Fruit fly (Drosophila melanogaster) whole organism, wandering third instar larva: ENCODE results near the gene CG12426.

Source experiments
- Abd-B ChIP-seq: fragments of >200 bp; optimal IDR thresholded peaks from 2 replicates; lab custom pipeline; 2017; ENCODE audit warnings: missing biosample characterization, missing genetic modification characterization
- CG32264 ChIP-seq: fragments of 200-800 bp; sonication (Bioruptor generic); optimal IDR thresholded peaks from 2 replicates; lab custom pipeline; 2016; ENCODE audit warnings: missing biosample characterization, missing genetic modification characterization
- CG9705 ChIP-seq: fragments of 200-800 bp; sonication (Bioruptor generic); optimal IDR thresholded peaks from 2 replicates; lab custom pipeline; 2018; ENCODE audit warnings: missing biosample characterization, mild to moderate bottlenecking, missing genetic modification characterization
- CrebA ChIP-seq: fragments of 200-800 bp; sonication (Bioruptor generic); optimal IDR thresholded peaks from 2 replicates; lab custom pipeline; 2016; ENCODE audit warnings: missing biosample characterization, mild to moderate bottlenecking, missing genetic modification characterization, borderline replicate concordance
- Dfd ChIP-seq: fragments of >200 bp; optimal IDR thresholded peaks from 2 replicates; lab custom pipeline; 2017; ENCODE audit warnings: missing biosample characterization, missing genetic modification characterization
- Dif ChIP-seq: fragments of 200-275, 200-300 bp; sonication (Bioruptor generic); optimal IDR thresholded peaks from 2 replicates; lab custom pipeline; 2018; ENCODE audit warnings: missing biosample characterization, missing genetic modification characterization; ENCODE audit not compliant: partially characterized antibody
- GATAd ChIP-seq: sonication (Bioruptor generic); optimal IDR thresholded peaks from 2 replicates; lab custom pipeline; 2016; ENCODE audit warnings: missing biosample characterization, missing genetic modification characterization
- HLH106 ChIP-seq: fragments of 200-800 bp; optimal IDR thresholded peaks from 3 replicates; lab custom pipeline; 2019; ENCODE audit warnings: missing biosample characterization, mild to moderate bottlenecking, missing genetic modification characterization, moderate library complexity
- Hnf4 ChIP-seq: fragments of 200-800 bp; sonication (Bioruptor generic); optimal IDR thresholded peaks from 2 replicates; lab custom pipeline; 2016; ENCODE audit warnings: missing biosample characterization, mild to moderate bottlenecking, missing genetic modification characterization
- Hr78 ChIP-seq: fragments of >200 bp; optimal IDR thresholded peaks from 2 replicates; lab custom pipeline; 2017; ENCODE audit warnings: missing biosample characterization, missing genetic modification characterization
- Hr83 ChIP-seq: fragments of 200-300 bp; sonication (Bioruptor generic); optimal IDR thresholded peaks from 2 replicates; lab custom pipeline; 2016; ENCODE audit warnings: missing biosample characterization, mild to moderate bottlenecking, missing genetic modification characterization, moderate library complexity; ENCODE audit not compliant: poor library complexity, severe bottlenecking
- Jra ChIP-seq: sonication (Bioruptor generic); optimal IDR thresholded peaks from 2 replicates; lab custom pipeline; 2016; ENCODE audit warnings: missing biosample characterization, missing genetic modification characterization
- Mio ChIP-seq: sonication (Bioruptor generic); optimal IDR thresholded peaks from 2 replicates; lab custom pipeline; 2016; ENCODE audit warnings: missing biosample characterization, missing genetic modification characterization
- Myc ChIP-seq: fragments of >200 bp; optimal IDR thresholded peaks from 2 replicates; lab custom pipeline; 2017
- N ChIP-seq: fragments of >200 bp; optimal IDR thresholded peaks from 2 replicates; lab custom pipeline; 2018; ENCODE audit warnings: missing biosample characterization, missing external identifiers, missing genetic modification characterization
- OdsH ChIP-seq: fragments of 200-800 bp; sonication (Bioruptor generic); optimal IDR thresholded peaks from 2 replicates; lab custom pipeline; 2016; ENCODE audit warnings: missing biosample characterization, mild to moderate bottlenecking, missing genetic modification characterization
- Rel ChIP-seq, 2 experiments: fragments of 200-800 bp; sonication (Bioruptor generic) in 1 of 2; optimal IDR thresholded peaks; 2 replicates in 1 of 2; 3 replicates in 1 of 2; lab custom pipeline; 2016 to 2019; ENCODE audit warnings: mild to moderate bottlenecking in 2 of 2, missing biosample characterization in 2 of 2, missing genetic modification characterization in 2 of 2, moderate library complexity in 1 of 2
- Sp1 ChIP-seq: fragments of 200-800 bp; sonication (Bioruptor generic); optimal IDR thresholded peaks from 3 replicates; lab custom pipeline; 2019; ENCODE audit warnings: missing biosample characterization, mild to moderate bottlenecking, missing genetic modification characterization, moderate library complexity
- Vsx2 ChIP-seq: fragments of 200-300, 225-300 bp; sonication (Bioruptor generic); optimal IDR thresholded peaks from 2 replicates; lab custom pipeline; 2018; ENCODE audit warnings: missing biosample characterization, missing genetic modification characterization; ENCODE audit not compliant: partially characterized antibody
- br ChIP-seq: fragments of 200-800 bp; sonication (Bioruptor generic); optimal IDR thresholded peaks from 2 replicates; lab custom pipeline; 2016; ENCODE audit warnings: missing biosample characterization, missing genetic modification characterization
- brk ChIP-seq: fragments of 200-800 bp; sonication (Bioruptor generic); optimal IDR thresholded peaks from 2 replicates; lab custom pipeline; 2016; ENCODE audit warnings: missing biosample characterization, mild to moderate bottlenecking, missing genetic modification characterization
- dl ChIP-seq, 2 experiments: fragments of 175-275, 200-275 bp in 1 of 2; fragments of 200-275 bp in 1 of 2; sonication (Bioruptor generic); optimal IDR thresholded peaks; lab custom pipeline; 2018; ENCODE audit warnings: mild to moderate bottlenecking in 2 of 2, missing biosample characterization in 2 of 2, missing genetic modification characterization in 2 of 2, moderate library complexity in 2 of 2; ENCODE audit not compliant: partially characterized antibody in 2 of 2, insufficient read depth in 1 of 2
- dmrt93B ChIP-seq: fragments of 200-800 bp; sonication (Bioruptor generic); optimal IDR thresholded peaks from 2 replicates; lab custom pipeline; 2018; ENCODE audit warnings: missing biosample characterization, mild to moderate bottlenecking, missing genetic modification characterization
- dsf ChIP-seq: sonication (Bioruptor generic); optimal IDR thresholded peaks from 2 replicates; lab custom pipeline; 2016; ENCODE audit warnings: missing biosample characterization, missing genetic modification characterization, borderline replicate concordance
- ey ChIP-seq: fragments of 200-800 bp; sonication (Bioruptor generic); optimal IDR thresholded peaks from 2 replicates; lab custom pipeline; 2016; ENCODE audit warnings: missing biosample characterization, missing genetic modification characterization
- foxo ChIP-seq, 2 experiments: fragments of 200-800 bp; sonication (Bioruptor generic); optimal IDR thresholded peaks; 2 replicates in 1 of 2; 3 replicates in 1 of 2; lab custom pipeline; 2016 to 2017; ENCODE audit warnings: missing biosample characterization in 2 of 2, missing genetic modification characterization in 2 of 2
- fru ChIP-seq: fragments of 200-800 bp; sonication (Bioruptor generic); optimal IDR thresholded peaks from 3 replicates; lab custom pipeline; 2016; ENCODE audit warnings: missing biosample characterization, mild to moderate bottlenecking, missing genetic modification characterization
- h ChIP-seq: fragments of 200-800 bp; sonication (Bioruptor generic); optimal IDR thresholded peaks from 3 replicates; lab custom pipeline; 2016; ENCODE audit warnings: missing biosample characterization, mild to moderate bottlenecking, missing genetic modification characterization
- jim ChIP-seq: fragments of 175-275, 200-325 bp; sonication (Bioruptor generic); optimal IDR thresholded peaks from 2 replicates; lab custom pipeline; 2016; ENCODE audit warnings: missing biosample characterization, mild to moderate bottlenecking, missing genetic modification characterization
- lola ChIP-seq: fragments of >200 bp; optimal IDR thresholded peaks from 2 replicates; lab custom pipeline; 2017; ENCODE audit warnings: missing biosample characterization, missing genetic modification characterization
- pan ChIP-seq: fragments of >200 bp; optimal IDR thresholded peaks from 2 replicates; lab custom pipeline; 2017
- psq ChIP-seq: fragments of 200-800 bp; sonication (Bioruptor generic); optimal IDR thresholded peaks from 3 replicates; lab custom pipeline; 2017; ENCODE audit warnings: missing biosample characterization, mild to moderate bottlenecking, missing genetic modification characterization, moderate library complexity
- rgr ChIP-seq: fragments of 200-800 bp; sonication (Bioruptor generic); optimal IDR thresholded peaks from 3 replicates; lab custom pipeline; 2016; ENCODE audit warnings: missing biosample characterization, mild to moderate bottlenecking, missing genetic modification characterization
- sage ChIP-seq: fragments of 200-800 bp; sonication (Bioruptor generic); optimal IDR thresholded peaks from 2 replicates; lab custom pipeline; 2016; ENCODE audit warnings: missing biosample characterization, mild to moderate bottlenecking, missing genetic modification characterization
- sv ChIP-seq: fragments of 200-800 bp; sonication (Bioruptor generic); optimal IDR thresholded peaks from 3 replicates; lab custom pipeline; 2016; ENCODE audit warnings: missing biosample characterization, missing genetic modification characterization
- tai ChIP-seq: sonication (Bioruptor generic); optimal IDR thresholded peaks from 2 replicates; lab custom pipeline; 2016; ENCODE audit warnings: missing biosample characterization, missing genetic modification characterization
- usp ChIP-seq: fragments of >200 bp; optimal IDR thresholded peaks from 2 replicates; lab custom pipeline; 2017; ENCODE audit warnings: missing biosample characterization, missing genetic modification characterization
- woc ChIP-seq: sonication (Bioruptor generic); optimal IDR thresholded peaks from 2 replicates; lab custom pipeline; 2016; ENCODE audit warnings: missing biosample characterization, mild to moderate bottlenecking, missing genetic modification characterization

CG12426 gene

DNA sequence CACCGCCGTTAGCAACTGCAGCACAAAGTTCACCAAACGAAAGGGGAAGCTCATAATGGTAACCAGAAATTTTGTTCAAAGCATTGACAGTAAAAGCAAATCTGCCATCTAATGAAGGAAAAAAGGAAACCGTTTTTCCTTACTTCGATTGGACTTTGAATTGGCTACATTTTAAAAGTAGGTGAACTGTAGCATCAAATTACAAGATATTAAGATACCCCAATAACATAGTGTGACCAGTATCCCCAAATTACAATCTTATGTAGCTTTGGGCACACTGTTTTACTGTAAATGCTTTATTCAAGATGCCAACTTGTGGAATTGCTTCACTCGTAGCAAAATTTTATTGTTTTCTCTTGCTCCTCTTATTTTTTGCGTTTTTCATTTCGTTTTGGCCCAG is at the start of gene CG12426:
CG12426 (minus strand) TSS at position 101 of the 400 bp plus-strand sequence.
- TF ChIP-seq HLH106 (tag; lab: Kevin White, UChicago) (no peak), br (GFP tag; lab: Kevin White, UChicago) (no peak), usp (GFP tag; lab: Kevin White, UChicago) (no peak), jim (GFP tag; lab: Kevin White, UChicago) (no peak), N (GFP tag; lab: Kevin White, UChicago) (no peak), Sp1 (no peak), fru (GFP tag; lab: Kevin White, UChicago) (no peak), Dfd (GFP tag; lab: Kevin White, UChicago) (no peak), lola (no peak), psq (no peak)

DNA sequence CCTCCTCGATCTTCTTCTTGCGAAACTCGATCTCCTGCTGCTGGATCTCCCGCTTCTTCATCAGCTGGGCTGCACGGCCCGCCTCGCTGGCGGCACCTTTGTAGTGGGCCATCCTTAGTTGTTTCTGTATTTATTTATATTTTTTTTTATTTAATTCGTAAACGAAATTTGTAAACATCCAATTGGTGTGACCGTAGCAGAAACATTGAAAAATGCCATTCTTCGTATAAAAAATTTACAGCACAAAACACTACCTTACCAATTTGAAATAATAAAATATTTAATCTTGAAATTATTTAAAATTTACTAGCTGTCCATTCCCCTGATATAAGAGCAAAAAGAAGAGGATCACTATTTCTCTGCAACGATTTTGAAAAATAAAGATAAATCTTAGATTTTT is 48.7 kb upstream of the CG12426 start, which contains the start of gene CG12259:
CG12259 (minus strand) TSS at position 207 of the 400 bp plus-strand sequence.
- peak; percentile 6 for TF ChIP-seq woc (GFP tag; lab: Kevin White, UChicago)
- no peak for TF ChIP-seq jim (GFP tag; lab: Kevin White, UChicago)

- TF ChIP-seq CG9705 (GFP tag; lab: Kevin White, UChicago): no peak
- no peak for TF ChIP-seq Hr83 (GFP tag; lab: Kevin White, UChicago)
- peak; percentile 14 for TF ChIP-seq psq
- TF ChIP-seq sage (GFP tag; lab: Kevin White, UChicago): no peak
- peak; percentile 28 for TF ChIP-seq OdsH
- no peak for TF ChIP-seq Rel (GFP tag; optimal IDR thresholded peaks at IDR 0.05; lab: Kevin White, UChicago)
- TF ChIP-seq Rel (tag; optimal IDR thresholded peaks at IDR 0.05; lab: Kevin White, UChicago): no peak
- TF ChIP-seq CG32264 (GFP tag; lab: Kevin White, UChicago): no peak
- TF ChIP-seq Sp1: peak; percentile 41
- peak in 1 of 2 experiments; percentile 9 for TF ChIP-seq foxo (GFP tag; optimal IDR thresholded peaks at IDR 0.05; lab: Kevin White, UChicago)
- no peak for TF ChIP-seq Dif
- TF ChIP-seq dmrt93B: no peak
- no peak for TF ChIP-seq usp (GFP tag; lab: Kevin White, UChicago)
- peak; percentile 53 for TF ChIP-seq rgr
- no peak for TF ChIP-seq sv
- no peak for TF ChIP-seq tai (GFP tag; lab: Kevin White, UChicago)
- no peak for TF ChIP-seq dsf (GFP tag; lab: Kevin White, UChicago)
- no peak for TF ChIP-seq GATAd (GFP tag; lab: Kevin White, UChicago)
- no peak for TF ChIP-seq br (GFP tag; lab: Kevin White, UChicago)
- TF ChIP-seq Vsx2 (GFP tag; lab: Kevin White, UChicago): no peak
- TF ChIP-seq ey (GFP tag; lab: Kevin White, UChicago): no peak
- no peak for TF ChIP-seq pan (lab: Kevin White, UChicago)
- TF ChIP-seq Hnf4 (GFP tag; lab: Kevin White, UChicago): no peak
- TF ChIP-seq jim (GFP tag; lab: Kevin White, UChicago): no peak
- TF ChIP-seq Abd-B (GFP tag; lab: Kevin White, UChicago): no peak
- peak; percentile 27 for TF ChIP-seq h (GFP tag; lab: Kevin White, UChicago)
- TF ChIP-seq Hr78 (GFP tag; lab: Kevin White, UChicago): no peak
- peak; percentile 54 for TF ChIP-seq woc (GFP tag; lab: Kevin White, UChicago)
- TF ChIP-seq Jra: no peak
- TF ChIP-seq CrebA: no peak
- TF ChIP-seq fru (GFP tag; lab: Kevin White, UChicago): no peak
- no peak for TF ChIP-seq N (GFP tag; lab: Kevin White, UChicago)
- TF ChIP-seq Myc (lab: Kevin White, UChicago): peak; percentile 92
- TF ChIP-seq Dfd (GFP tag; lab: Kevin White, UChicago): no peak
- no peak for TF ChIP-seq dl (GFP tag; optimal IDR thresholded peaks at IDR 0.05; lab: Kevin White, UChicago; ENCODE audit: insufficient read depth in 1 of 2, partially characterized antibody in 2 of 2)
- peak; percentile 45 for TF ChIP-seq HLH106 (tag; lab: Kevin White, UChicago)
- TF ChIP-seq brk (GFP tag; lab: Kevin White, UChicago): no peak
- no peak for TF ChIP-seq Mio (GFP tag; lab: Kevin White, UChicago)
- TF ChIP-seq lola: no peak
Measured at dm6 chr3R:27919385-27919789, 47.2 kb upstream of the CG12426 start, which contains the start of gene Boh1. Boh1 (minus strand) TSS chr3R:27919460.
